Worm (Caenorhabditis elegans): ENCODE data around the gene nekl-4.

ce11 chrIII:5512502-5512901 is 4.8 kb downstream of the nekl-4 start, which contains the start of gene pqn-25:
- TF ChIP-seq unc-62 (GFP tag; optimal IDR thresholded peaks at IDR 0.05) (no peak), unc-39 (tag; optimal IDR thresholded peaks at IDR 0.05) (no peak), elt-3 (tag; optimal IDR thresholded peaks at IDR 0.05) (no peak), mep-1 (tag; optimal IDR thresholded peaks at IDR 0.05) (no peak), blmp-1 (tag; optimal IDR thresholded peaks at IDR 0.05) (no peak)

All from whole organism, mixed stage, embryonic.